Worm (Caenorhabditis elegans) whole organism, L4 larva: ENCODE results near the gene twk-13.

ENCODE experiments used
- F10B5.3 ChIP-seq: sonication (generic microtip); optimal IDR thresholded peaks from 2 replicates; lab custom pipeline; 2016; ENCODE audit warnings: mild to moderate bottlenecking, missing genetic modification characterization, missing compliant biosample characterization
- F26F4.8 ChIP-seq: fragments of 200-800 bp; sonication (Bioruptor generic); conservative IDR thresholded peaks from 2 replicates; pipeline ENCODE4 v1.3.6; 2022; ENCODE audit warnings: missing genetic modification characterization, missing compliant biosample characterization
- F37D6.2 ChIP-seq: sonication (generic microtip); optimal IDR thresholded peaks from 2 replicates; lab custom pipeline; 2016; ENCODE audit warnings: mild to moderate bottlenecking, missing genetic modification characterization, missing compliant biosample characterization
- F49E8.2 ChIP-seq: sonication (generic microtip); optimal IDR thresholded peaks from 2 replicates; lab custom pipeline; 2016; ENCODE audit warnings: missing compliant biosample characterization, mild to moderate bottlenecking, missing genetic modification characterization, borderline replicate concordance
- T20F7.1 ChIP-seq: fragments of 200-800 bp; sonication (Bioruptor generic); optimal IDR thresholded peaks from 2 replicates; lab custom pipeline; 2018; ENCODE audit warnings: mild to moderate bottlenecking, missing genetic modification characterization, missing compliant biosample characterization
- Y5F2A.4 ChIP-seq: fragments of 200-800 bp; sonication (Bioruptor generic); optimal IDR thresholded peaks from 2 replicates; lab custom pipeline; 2018; ENCODE audit warnings: mild to moderate bottlenecking, missing genetic modification characterization, missing compliant biosample characterization
- Y75B8A.6 ChIP-seq: fragments of 200-800 bp; sonication (Bioruptor generic); IDR thresholded peaks from 2 replicates; pipeline ENCODE4 v1.3.6; 2022; ENCODE audit warnings: missing genetic modification reagents, missing genetic modification characterization, missing compliant biosample characterization
- ZK337.2 ChIP-seq: fragments of 200-800 bp; sonication (Bioruptor generic); IDR thresholded peaks from 2 replicates; pipeline ENCODE4 v1.3.6; 2022; ENCODE audit warnings: missing genetic modification reagents, missing genetic modification characterization, missing compliant biosample characterization
- ZK546.5 ChIP-seq, 2 experiments: sonication (generic microtip); optimal IDR thresholded peaks; 2 replicates each; lab custom pipeline; 2017; ENCODE audit warnings: missing biosample characterization in 2 of 2, missing genetic modification characterization in 2 of 2
- arid-1 ChIP-seq: fragments of 200-800 bp; sonication (Bioruptor generic); conservative IDR thresholded peaks from 2 replicates; pipeline ENCODE4 v1.3.6; 2022; ENCODE audit warnings: missing genetic modification reagents, missing genetic modification characterization, missing compliant biosample characterization
- daf-16 ChIP-seq, 3 experiments: sonication (generic microtip); optimal IDR thresholded peaks; 2 replicates each; lab custom pipeline; 2016 to 2017; ENCODE audit warnings: missing genetic modification characterization in 3 of 3, missing genetic modification reagents in 3 of 3, mild to moderate bottlenecking in 2 of 3, missing compliant biosample characterization in 2 of 3, missing biosample characterization in 1 of 3, moderate library complexity in 1 of 3
- dmd-6 ChIP-seq: fragments of 200-800 bp; sonication (Bioruptor generic); IDR thresholded peaks from 2 replicates; pipeline ENCODE4 v1.3.6; 2022; ENCODE audit warnings: missing genetic modification reagents, missing genetic modification characterization, missing compliant biosample characterization
- dmd-9 ChIP-seq: fragments of 200-800 bp; sonication (Bioruptor generic); IDR thresholded peaks from 2 replicates; pipeline ENCODE4 v1.3.6; 2022; ENCODE audit warnings: missing genetic modification reagents, missing genetic modification characterization, missing compliant biosample characterization
- dve-1 ChIP-seq: sonication (generic microtip); optimal IDR thresholded peaks from 2 replicates; lab custom pipeline; 2017; ENCODE audit warnings: antibody characterized with exemption, mild to moderate bottlenecking, missing genetic modification characterization, missing compliant biosample characterization; ENCODE audit not compliant: insufficient read depth
- egl-27 ChIP-seq: sonication (generic microtip); optimal IDR thresholded peaks from 3 replicates; lab custom pipeline; 2017; ENCODE audit warnings: missing biosample characterization, missing genetic modification reagents, missing genetic modification characterization
- egl-43 ChIP-seq: fragments of 200-800 bp; sonication (Bioruptor generic); IDR thresholded peaks from 2 replicates; pipeline ENCODE4 v1.3.6; 2022; ENCODE audit warnings: missing genetic modification reagents, missing genetic modification characterization, missing compliant biosample characterization
- fkh-10 ChIP-seq: fragments of 150-350 bp; optimal IDR thresholded peaks from 2 replicates; lab custom pipeline; 2014; ENCODE audit warnings: missing biosample characterization, missing genetic modification reagents, missing genetic modification characterization
- gei-8 ChIP-seq: fragments of 200-800 bp; sonication (Bioruptor generic); optimal IDR thresholded peaks from 2 replicates; lab custom pipeline; 2018; ENCODE audit warnings: mild to moderate bottlenecking, missing genetic modification characterization, missing compliant biosample characterization
- hlh-11 ChIP-seq: fragments of 200-800 bp; sonication (Bioruptor generic); optimal IDR thresholded peaks from 2 replicates; lab custom pipeline; 2018; ENCODE audit warnings: mild to moderate bottlenecking, missing genetic modification characterization, missing compliant biosample characterization
- hlh-30 ChIP-seq: sonication (generic microtip); optimal IDR thresholded peaks from 2 replicates; lab custom pipeline; 2017; ENCODE audit warnings: antibody characterized with exemption, mild to moderate bottlenecking, missing genetic modification characterization, missing compliant biosample characterization; ENCODE audit not compliant: insufficient read depth
- lim-7 ChIP-seq: fragments of 200-800 bp; sonication (Bioruptor generic); IDR thresholded peaks from 2 replicates; pipeline ENCODE4 v1.3.6; 2022; ENCODE audit warnings: missing genetic modification characterization, missing compliant biosample characterization
- lin-1 ChIP-seq: fragments of 200-800 bp; sonication (Bioruptor generic); IDR thresholded peaks from 2 replicates; pipeline ENCODE4 v1.3.6; 2022; ENCODE audit warnings: missing genetic modification reagents, missing genetic modification characterization, missing compliant biosample characterization
- lin-13 ChIP-seq: fragments of 150-350 bp; optimal IDR thresholded peaks from 2 replicates; lab custom pipeline; 2014; ENCODE audit warnings: missing biosample characterization, missing genetic modification reagents, missing genetic modification characterization
- lin-15B ChIP-seq: fragments of 150-350 bp; sonication (generic microtip); optimal IDR thresholded peaks from 3 replicates; lab custom pipeline; 2014; ENCODE audit warnings: missing biosample characterization, missing genetic modification characterization
- lin-38 ChIP-seq: fragments of 200-800 bp; sonication (Bioruptor generic); IDR thresholded peaks from 2 replicates; pipeline ENCODE4 v1.3.6; 2022; ENCODE audit warnings: missing genetic modification reagents, missing genetic modification characterization, missing compliant biosample characterization
- lsy-2 ChIP-seq, 2 experiments: fragments of 150-350 bp in 1 of 2; sonication (generic microtip) in 1 of 2; optimal IDR thresholded peaks; 2 replicates each; lab custom pipeline; 2014 to 2017; ENCODE audit warnings: missing biosample characterization in 2 of 2, missing genetic modification characterization in 2 of 2
- madf-9 ChIP-seq: fragments of 200-800 bp; sonication (Bioruptor generic); conservative IDR thresholded peaks from 2 replicates; pipeline ENCODE4 v1.3.6; 2022; ENCODE audit warnings: missing genetic modification reagents, missing genetic modification characterization, missing compliant biosample characterization
- mdl-1 ChIP-seq, 2 experiments: fragments of 150-350 bp in 1 of 2; sonication (generic microtip) in 1 of 2; optimal IDR thresholded peaks; 2 replicates each; lab custom pipeline; 2014 to 2017; ENCODE audit warnings: missing biosample characterization in 2 of 2, missing genetic modification characterization in 2 of 2
- mdt-29 ChIP-seq: fragments of 200-800 bp; sonication (Bioruptor generic); IDR thresholded peaks from 2 replicates; pipeline ENCODE4 v1.3.6; 2022; ENCODE audit warnings: missing genetic modification reagents, missing genetic modification characterization, missing compliant biosample characterization
- mep-1 ChIP-seq: fragments of 150-350 bp; sonication (generic microtip); optimal IDR thresholded peaks from 3 replicates; lab custom pipeline; 2014; ENCODE audit warnings: missing biosample characterization, missing genetic modification characterization
- mes-2 ChIP-seq: sonication (generic microtip); optimal IDR thresholded peaks from 2 replicates; lab custom pipeline; 2016; ENCODE audit warnings: missing genotype, mild to moderate bottlenecking, missing genetic modification characterization, missing compliant biosample characterization; ENCODE audit not compliant: poor library complexity, severe bottlenecking
- mxl-3 ChIP-seq: fragments of 200-800 bp; sonication (Bioruptor generic); optimal IDR thresholded peaks from 2 replicates; lab custom pipeline; 2018; ENCODE audit warnings: mild to moderate bottlenecking, missing genetic modification characterization, missing compliant biosample characterization
- nhr-102 ChIP-seq: sonication (generic microtip); optimal IDR thresholded peaks from 2 replicates; lab custom pipeline; 2016; ENCODE audit warnings: mild to moderate bottlenecking, missing genetic modification characterization, moderate library complexity, missing compliant biosample characterization
- nhr-237 ChIP-seq: sonication (generic microtip); optimal IDR thresholded peaks from 2 replicates; lab custom pipeline; 2017; ENCODE audit warnings: missing biosample characterization, missing genetic modification characterization
- nhr-25 ChIP-seq: sonication (generic microtip); optimal IDR thresholded peaks from 2 replicates; lab custom pipeline; 2017; ENCODE audit warnings: missing genetic modification characterization, mild to moderate bottlenecking, missing compliant biosample characterization, antibody characterized with exemption, moderate library complexity, borderline replicate concordance; ENCODE audit not compliant: insufficient read depth
- nhr-28 ChIP-seq: fragments of 150-350 bp; optimal IDR thresholded peaks from 2 replicates; lab custom pipeline; 2014; ENCODE audit warnings: missing biosample characterization, missing genetic modification characterization
- nhr-41 ChIP-seq: fragments of 200-800 bp; sonication (Bioruptor generic); IDR thresholded peaks from 2 replicates; pipeline ENCODE4 v1.3.6; 2022; ENCODE audit warnings: missing genetic modification reagents, missing genetic modification characterization, missing compliant biosample characterization
- nhr-48 ChIP-seq: sonication (generic microtip); optimal IDR thresholded peaks from 2 replicates; lab custom pipeline; 2016; ENCODE audit warnings: mild to moderate bottlenecking, missing genetic modification characterization, missing compliant biosample characterization
- php-3 ChIP-seq: fragments of 200-800 bp; sonication (Bioruptor generic); IDR thresholded peaks from 2 replicates; pipeline ENCODE4 v1.3.6; 2022; ENCODE audit warnings: missing genetic modification reagents, missing genetic modification characterization, missing compliant biosample characterization
- pqm-1 ChIP-seq: sonication (generic microtip); optimal IDR thresholded peaks from 2 replicates; lab custom pipeline; 2017; ENCODE audit warnings: missing biosample characterization, missing genetic modification characterization
- rbr-2 ChIP-seq: sonication (generic microtip); optimal IDR thresholded peaks from 2 replicates; lab custom pipeline; 2016; ENCODE audit warnings: missing genotype, missing genetic modification characterization, missing compliant biosample characterization
- set-16 ChIP-seq: fragments of 200-800 bp; sonication (Bioruptor generic); IDR thresholded peaks from 2 replicates; pipeline ENCODE4 v1.3.6; 2022; ENCODE audit warnings: missing genetic modification reagents, missing genetic modification characterization, missing compliant biosample characterization
- tag-97 ChIP-seq: fragments of 200-800 bp; sonication (Bioruptor generic); IDR thresholded peaks from 2 replicates; pipeline ENCODE4 v1.3.6; 2022; ENCODE audit warnings: missing genetic modification characterization, missing compliant biosample characterization
- unc-39 ChIP-seq: sonication (generic microtip); optimal IDR thresholded peaks from 2 replicates; lab custom pipeline; 2017; ENCODE audit warnings: missing biosample characterization, missing genetic modification characterization
- zfp-2 ChIP-seq: sonication (generic microtip); optimal IDR thresholded peaks from 2 replicates; lab custom pipeline; 2016; ENCODE audit warnings: mild to moderate bottlenecking, missing genetic modification characterization, missing compliant biosample characterization

The twk-13 gene

DNA sequence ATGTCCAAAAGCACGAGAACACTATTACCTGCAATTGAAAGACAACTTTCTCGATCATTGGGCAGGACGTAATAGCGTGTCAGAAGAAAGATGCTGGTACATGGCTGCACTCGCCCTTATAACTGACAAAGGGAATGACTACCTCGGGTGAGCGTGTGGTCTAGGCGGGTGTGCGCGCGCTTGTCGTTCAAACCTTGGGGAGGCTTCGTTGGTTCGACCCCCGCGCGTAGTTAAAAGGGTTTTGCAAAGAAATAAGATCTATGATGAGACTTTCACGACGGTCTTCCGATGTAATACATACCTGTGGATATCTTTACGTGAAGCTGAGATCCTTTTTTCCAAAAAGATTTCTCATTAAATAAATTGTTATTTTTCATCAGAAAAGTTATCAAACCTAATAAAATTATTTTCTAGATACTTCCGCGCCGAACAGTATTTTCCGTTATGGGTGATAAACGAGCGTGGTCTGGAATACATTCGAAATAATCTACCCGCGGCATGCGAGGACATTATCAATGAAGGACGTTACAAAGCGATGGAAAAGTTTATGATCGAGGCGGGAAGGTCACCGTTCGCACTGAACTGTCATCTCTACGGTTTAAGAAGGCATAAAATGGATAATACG is 34.2 kb downstream of the twk-13 start (continued):
- TF ChIP-seq mxl-3 (GFP tag; lab: Kevin White, UChicago) (peak; percentile 91), F49E8.2 (peak; percentile 95), Y5F2A.4 (GFP tag; lab: Kevin White, UChicago) (peak; percentile 98), hlh-11 (tag; lab: Kevin White, UChicago) (peak; percentile 82), mdl-1 (tag; optimal IDR thresholded peaks at IDR 0.05; lab: Kevin White, UChicago) (peak; percentile 13 to 49), mdt-29 (GFP tag; lab: Robert Waterston, UW) (peak; percentile 95), nhr-102 (peak; percentile 95), lin-13 (peak; percentile 67), lin-1 (GFP tag; lab: Robert Waterston, UW) (peak; percentile 98), rbr-2 (peak; percentile 94), nhr-41 (peak; percentile 100), egl-43 (GFP tag; lab: Robert Waterston, UW) (peak; percentile 100)

DNA sequence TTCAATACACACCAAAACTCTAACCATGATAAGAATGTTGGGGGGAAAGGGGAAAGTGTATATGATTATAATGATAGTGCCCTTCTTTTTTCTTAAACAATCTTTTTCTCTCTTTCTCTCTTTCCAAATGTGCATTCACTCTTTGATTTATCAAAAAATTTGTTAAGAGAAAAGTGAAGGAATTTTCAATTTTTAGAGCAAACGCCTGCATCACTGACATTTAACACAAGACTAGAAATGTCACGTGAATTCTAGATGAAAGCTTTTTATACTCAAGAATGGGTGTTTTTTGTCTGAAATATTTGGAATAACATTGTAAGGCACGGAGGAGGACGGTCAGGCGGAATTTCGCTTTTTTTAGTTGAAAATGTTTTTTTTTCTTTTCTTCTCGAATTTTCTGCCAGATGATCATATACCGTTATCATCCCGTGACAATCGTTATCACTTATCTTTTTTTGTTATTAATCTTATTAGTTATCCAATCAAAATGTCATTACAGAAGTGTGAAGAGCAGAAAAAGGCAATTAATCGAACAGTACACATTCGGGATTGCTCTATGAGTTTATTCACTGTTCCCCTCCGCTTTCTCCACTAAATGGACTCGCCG is 35.7 kb downstream of the twk-13 start, which contains the start of the genes frm-7 and F55C5.17:
Gene frm-7, plus strand, starts transcription at position 500 of the 607 bp plus-strand sequence.
Gene F55C5.17, plus strand, starts transcription at position 557 of the 607 bp plus-strand sequence.
- TF ChIP-seq hlh-11 (tag; lab: Kevin White, UChicago) (peak; percentile 73), lin-1 (GFP tag; lab: Robert Waterston, UW) (no peak), unc-39 (no peak), egl-27 (tag; lab: Kevin White, UChicago) (no peak), nhr-102 (no peak), set-16 (GFP tag; lab: Robert Waterston, UW) (no peak), lim-7 (GFP tag; lab: Robert Waterston, UW) (peak; percentile 15; the same call in 1 of the 2 replicates), ZK546.5 (tag; optimal IDR thresholded peaks at IDR 0.05; lab: Kevin White, UChicago) (no peak), lsy-2 (tag; optimal IDR thresholded peaks at IDR 0.05; lab: Kevin White, UChicago) (no peak), F49E8.2 (no peak), mdt-29 (GFP tag; lab: Robert Waterston, UW) (peak; percentile 64), nhr-28 (peak; percentile 19), gei-8 (GFP tag; lab: Kevin White, UChicago) (no peak), php-3 (GFP tag; lab: Robert Waterston, UW) (peak; percentile 64; the same call in 1 of the 2 replicates), hlh-30 (tag; lab: Kevin White, UChicago) (peak; percentile 84), fkh-10 (no peak), egl-43 (GFP tag; lab: Robert Waterston, UW) (no peak), tag-97 (GFP tag; lab: Robert Waterston, UW) (no peak), dmd-6 (GFP tag; lab: Robert Waterston, UW) (peak; percentile 54), nhr-48 (tag; lab: Kevin White, UChicago) (peak; percentile 26), lin-38 (GFP tag; lab: Robert Waterston, UW) (no peak), nhr-25 (no peak), mep-1 (tag; lab: Kevin White, UChicago) (peak; percentile 37), T20F7.1 (peak; percentile 60), F26F4.8 (no peak), pqm-1 (tag; lab: Kevin White, UChicago) (peak; percentile 47), daf-16 (GFP tag; optimal IDR thresholded peaks at IDR 0.05; lab: Kevin White, UChicago) (no peak), daf-16 (tag; optimal IDR thresholded peaks at IDR 0.05; lab: Kevin White, UChicago) (peak; percentile 50), madf-9 (GFP tag; lab: Robert Waterston, UW) (no peak), zfp-2 (tag; lab: Kevin White, UChicago) (no peak), F37D6.2 (tag; lab: Kevin White, UChicago) (no peak), F10B5.3 (tag; lab: Kevin White, UChicago) (no peak), dve-1 (peak; percentile 57), nhr-237 (tag; lab: Kevin White, UChicago) (no peak), mes-2 (tag; lab: Kevin White, UChicago) (no peak), dmd-9 (no peak), Y75B8A.6 (GFP tag; lab: Robert Waterston, UW) (no peak), arid-1 (GFP tag; lab: Robert Waterston, UW) (no peak), lin-15B (tag; lab: Kevin White, UChicago) (no peak), Y5F2A.4 (GFP tag; lab: Kevin White, UChicago) (no peak), ZK337.2 (GFP tag; lab: Robert Waterston, UW) (no peak)
